Fruit fly (Drosophila melanogaster) whole organism, embryonic: Measurements from ENCODE around the gene CG43367.

Experiments used
- CG11247 ChIP-seq: fragments of 200-800 bp; sonication (Bioruptor generic); IDR thresholded peaks from 2 replicates; pipeline ENCODE4 v1.3.6; 2022; ENCODE audit warnings: missing biosample characterization, missing genetic modification characterization
- CG12071 ChIP-seq: fragments of 200-800 bp; sonication (Bioruptor generic); optimal IDR thresholded peaks from 3 replicates; lab custom pipeline; 2018; ENCODE audit warnings: missing biosample characterization, mild to moderate bottlenecking, missing genetic modification characterization
- CG12942 ChIP-seq: fragments of 200-800 bp; sonication (Bioruptor generic); optimal IDR thresholded peaks from 3 replicates; lab custom pipeline; 2016; ENCODE audit warnings: missing biosample characterization, missing genetic modification characterization
- CG15011 ChIP-seq: fragments of 200-800 bp; sonication (Bioruptor generic); optimal IDR thresholded peaks from 3 replicates; lab custom pipeline; 2018; ENCODE audit warnings: missing biosample characterization, mild to moderate bottlenecking, missing genetic modification characterization
- CG15601 ChIP-seq: fragments of 200-800 bp; sonication (Bioruptor generic); optimal IDR thresholded peaks from 3 replicates; lab custom pipeline; 2019; ENCODE audit warnings: missing biosample characterization, mild to moderate bottlenecking, missing genetic modification characterization, moderate library complexity
- CG16863 ChIP-seq: fragments of 200-800 bp; sonication (Bioruptor generic); optimal IDR thresholded peaks from 3 replicates; lab custom pipeline; 2016; ENCODE audit warnings: missing biosample characterization, missing genetic modification characterization
- CG2120 ChIP-seq: fragments of 200-800 bp; sonication (Bioruptor generic); optimal IDR thresholded peaks from 3 replicates; lab custom pipeline; 2016; ENCODE audit warnings: missing biosample characterization, missing genetic modification characterization
- CG2202 ChIP-seq: fragments of 200-800 bp; sonication (Bioruptor generic); optimal IDR thresholded peaks from 2 replicates; lab custom pipeline; 2018; ENCODE audit warnings: missing biosample characterization, mild to moderate bottlenecking, missing genetic modification characterization
- CG2889 ChIP-seq: fragments of 200-800 bp; sonication (Bioruptor generic); IDR thresholded peaks from 3 replicates; pipeline ENCODE4 v1.3.6; 2022; ENCODE audit warnings: missing biosample characterization, missing genetic modification characterization
- CG5180 ChIP-seq: fragments of 200-800 bp; sonication (Bioruptor generic); optimal IDR thresholded peaks from 3 replicates; lab custom pipeline; 2017; ENCODE audit warnings: missing biosample characterization, missing genetic modification characterization, mild to moderate bottlenecking, moderate library complexity, missing genetic modification reagents
- CG5245 ChIP-seq: fragments of 200-800 bp; sonication (Bioruptor generic); optimal IDR thresholded peaks from 3 replicates; lab custom pipeline; 2016; ENCODE audit warnings: missing biosample characterization, missing genetic modification characterization
- CG6654 ChIP-seq: fragments of 200-800 bp; sonication (Bioruptor generic); optimal IDR thresholded peaks from 2 replicates; lab custom pipeline; 2017; ENCODE audit warnings: missing biosample characterization, mild to moderate bottlenecking, missing genetic modification characterization
- CG6813 ChIP-seq: fragments of 200-800 bp; sonication (Bioruptor generic); optimal IDR thresholded peaks from 2 replicates; lab custom pipeline; 2017; ENCODE audit warnings: missing biosample characterization, missing genetic modification characterization, mild to moderate bottlenecking, moderate library complexity, missing genetic modification reagents
- CG7963 ChIP-seq: fragments of 200-800 bp; sonication (Bioruptor generic); IDR thresholded peaks from 3 replicates; pipeline ENCODE4 v1.3.6; 2022; ENCODE audit warnings: missing biosample characterization, missing genetic modification characterization; ENCODE audit not compliant: partially characterized antibody
- CG9609 ChIP-seq: fragments of 200-800 bp; sonication (Bioruptor generic); optimal IDR thresholded peaks from 3 replicates; lab custom pipeline; 2016; ENCODE audit warnings: missing biosample characterization, missing genetic modification characterization
- H15 ChIP-seq: fragments of 200-800 bp; sonication (Bioruptor generic); IDR thresholded peaks from 3 replicates; pipeline ENCODE4 v1.3.6; 2022; ENCODE audit warnings: missing biosample characterization, missing genetic modification characterization
- HHEX ChIP-seq: fragments of 200-800 bp; sonication (Bioruptor generic); optimal IDR thresholded peaks from 3 replicates; lab custom pipeline; 2017; ENCODE audit warnings: missing biosample characterization, mild to moderate bottlenecking, missing genetic modification characterization, missing genetic modification reagents
- Hey ChIP-seq: fragments of 200-800 bp; sonication (Bioruptor generic); optimal IDR thresholded peaks from 3 replicates; lab custom pipeline; 2018; ENCODE audit warnings: missing biosample characterization, mild to moderate bottlenecking, missing genetic modification characterization
- Jarid2 ChIP-seq: fragments of 200-800 bp; sonication (Bioruptor generic); optimal IDR thresholded peaks from 3 replicates; lab custom pipeline; 2017; ENCODE audit warnings: mild to moderate bottlenecking, missing biosample characterization, missing genetic modification reagents, missing genetic modification characterization
- MBD-R2 ChIP-seq: fragments of 200-800 bp; sonication (Bioruptor generic); IDR thresholded peaks from 2 replicates; pipeline ENCODE4 v1.3.6; 2022; ENCODE audit warnings: missing biosample characterization, missing genetic modification characterization
- MTF-1 ChIP-seq: fragments of 200-800 bp; sonication (Bioruptor generic); optimal IDR thresholded peaks from 2 replicates; lab custom pipeline; 2018; ENCODE audit warnings: missing biosample characterization, mild to moderate bottlenecking, missing genetic modification characterization, borderline replicate concordance
- Mad ChIP-seq: fragments of 200-800 bp; sonication (Bioruptor generic); optimal IDR thresholded peaks from 2 replicates; lab custom pipeline; 2016; ENCODE audit warnings: missing biosample characterization, missing genetic modification characterization
- Max ChIP-seq: fragments of 200-800 bp; sonication (Bioruptor generic); optimal IDR thresholded peaks from 2 replicates; lab custom pipeline; 2016; ENCODE audit warnings: missing biosample characterization, mild to moderate bottlenecking, missing genetic modification characterization
- Oli ChIP-seq: fragments of 200-800 bp; sonication (Bioruptor generic); optimal IDR thresholded peaks from 2 replicates; lab custom pipeline; 2018; ENCODE audit warnings: missing biosample characterization, mild to moderate bottlenecking, missing genetic modification characterization, moderate library complexity
- Spps ChIP-seq: fragments of 200-800 bp; sonication (Bioruptor generic); optimal IDR thresholded peaks from 2 replicates; lab custom pipeline; 2018; ENCODE audit warnings: missing biosample characterization, mild to moderate bottlenecking, missing genetic modification characterization
- Xbp1 ChIP-seq: fragments of 200-800 bp; sonication (Bioruptor generic); optimal IDR thresholded peaks from 3 replicates; lab custom pipeline; 2016; ENCODE audit warnings: missing biosample characterization, mild to moderate bottlenecking, missing genetic modification characterization
- YL-1 ChIP-seq: fragments of 200-800 bp; sonication (Bioruptor generic); optimal IDR thresholded peaks from 3 replicates; lab custom pipeline; 2017; ENCODE audit warnings: missing biosample characterization, mild to moderate bottlenecking, missing genetic modification characterization
- cas ChIP-seq: fragments of 200-800 bp; sonication (Bioruptor generic); IDR thresholded peaks from 2 replicates; pipeline ENCODE4 v1.3.6; 2022; ENCODE audit warnings: missing biosample characterization, missing genetic modification characterization
- cato ChIP-seq: fragments of 200-800 bp; sonication (Bioruptor generic); optimal IDR thresholded peaks from 2 replicates; lab custom pipeline; 2016; ENCODE audit warnings: missing biosample characterization, missing genetic modification characterization, borderline replicate concordance
- dati ChIP-seq: fragments of 200-800 bp; sonication (Bioruptor generic); IDR thresholded peaks from 2 replicates; pipeline ENCODE4 v1.3.6; 2022; ENCODE audit warnings: missing biosample characterization, missing genetic modification characterization
- emc ChIP-seq: fragments of 200-800 bp; sonication (Bioruptor generic); optimal IDR thresholded peaks from 2 replicates; lab custom pipeline; 2016; ENCODE audit warnings: missing biosample characterization, missing genetic modification characterization
- fd96Cb ChIP-seq: fragments of 200-800 bp; sonication (Bioruptor generic); optimal IDR thresholded peaks from 2 replicates; lab custom pipeline; 2018; ENCODE audit warnings: missing biosample characterization, mild to moderate bottlenecking, missing genetic modification characterization, moderate library complexity
- gcm2 ChIP-seq: fragments of 200-800 bp; sonication (Bioruptor generic); optimal IDR thresholded peaks from 2 replicates; lab custom pipeline; 2016; ENCODE audit warnings: missing biosample characterization, missing genetic modification characterization
- grau ChIP-seq: fragments of 200-800 bp; optimal IDR thresholded peaks from 3 replicates; lab custom pipeline; 2019; ENCODE audit warnings: missing biosample characterization, mild to moderate bottlenecking, missing genetic modification characterization, moderate library complexity
- grn ChIP-seq: fragments of 200-800 bp; sonication (Bioruptor generic); optimal IDR thresholded peaks from 3 replicates; lab custom pipeline; 2017; ENCODE audit warnings: missing biosample characterization, missing genetic modification characterization
- her ChIP-seq: fragments of 200-800 bp; sonication (Bioruptor generic); optimal IDR thresholded peaks from 2 replicates; lab custom pipeline; 2016; ENCODE audit warnings: missing biosample characterization, missing genetic modification characterization
- lbe ChIP-seq: fragments of 200-800 bp; sonication (Bioruptor generic); optimal IDR thresholded peaks from 2 replicates; lab custom pipeline; 2016; ENCODE audit warnings: missing biosample characterization, mild to moderate bottlenecking, missing genetic modification characterization
- mirr ChIP-seq: fragments of 200-800 bp; sonication (Bioruptor generic); optimal IDR thresholded peaks from 3 replicates; lab custom pipeline; 2018; ENCODE audit warnings: missing biosample characterization, mild to moderate bottlenecking, missing genetic modification characterization
- nerfin-2 ChIP-seq: fragments of 200-800 bp; sonication (Bioruptor generic); IDR thresholded peaks from 2 replicates; pipeline ENCODE4 v1.3.6; 2022; ENCODE audit warnings: missing biosample characterization, missing genetic modification characterization; ENCODE audit not compliant: partially characterized antibody
- otp ChIP-seq: fragments of 200-800 bp; sonication (Bioruptor generic); IDR thresholded peaks from 3 replicates; pipeline ENCODE4, ENCODE4 v1.3.6; 2022; ENCODE audit warnings: missing biosample characterization, missing genetic modification characterization
- pb ChIP-seq: fragments of 200-800 bp; sonication (Bioruptor generic); optimal IDR thresholded peaks from 3 replicates; lab custom pipeline; 2016; ENCODE audit warnings: missing biosample characterization, missing genetic modification characterization
- ro ChIP-seq: fragments of 200-800 bp; sonication (Bioruptor generic); IDR thresholded peaks from 2 replicates; pipeline ENCODE4 v1.3.6; 2022; ENCODE audit warnings: missing biosample characterization, missing genetic modification characterization
- row ChIP-seq: fragments of 200-800 bp; sonication (Bioruptor generic); IDR thresholded peaks from 3 replicates; pipeline ENCODE4 v1.3.6; 2022; ENCODE audit warnings: missing biosample characterization, missing genetic modification characterization
- sc ChIP-seq, 3 experiments: fragments of >200 bp in 2 of 3; fragments of 200-800 bp in 1 of 3; sonication (Bioruptor generic) in 1 of 3; optimal IDR thresholded peaks; 2 replicates in 2 of 3; 3 replicates in 1 of 3; lab custom pipeline; 2017; ENCODE audit warnings: mild to moderate bottlenecking in 1 of 3, missing biosample characterization in 1 of 3, missing genetic modification characterization in 1 of 3, missing genetic modification reagents in 1 of 3
- slbo ChIP-seq: fragments of 200-800 bp; sonication (Bioruptor generic); IDR thresholded peaks from 2 replicates; pipeline ENCODE4 v1.3.6; 2022; ENCODE audit warnings: missing biosample characterization, missing genetic modification characterization
- slp2 ChIP-seq: fragments of 200-800 bp; sonication (Bioruptor generic); optimal IDR thresholded peaks from 2 replicates; lab custom pipeline; 2016; ENCODE audit warnings: missing biosample characterization, missing genetic modification characterization
- tll ChIP-seq, 2 experiments: fragments of 200-800 bp in 1 of 2; fragments of >200 bp in 1 of 2; sonication (Bioruptor generic) in 1 of 2; optimal IDR thresholded peaks; 2 replicates each; lab custom pipeline; 2017 to 2019; ENCODE audit warnings: missing biosample characterization in 2 of 2, missing genetic modification characterization in 2 of 2, mild to moderate bottlenecking in 1 of 2, moderate library complexity in 1 of 2
- tx ChIP-seq: fragments of 200-800 bp; sonication (Bioruptor generic); optimal IDR thresholded peaks from 2 replicates; lab custom pipeline; 2016; ENCODE audit warnings: missing biosample characterization, missing genetic modification characterization
- yki ChIP-seq: fragments of >200 bp; optimal IDR thresholded peaks from 3 replicates; lab custom pipeline; 2018

The CG43367 gene

dm6 chr3L:4228187-4228836, 34.5 kb downstream of the CG43367 start (continued):
- TF ChIP-seq slbo (GFP tag; lab: Robert Waterston, UW) (peak; percentile 92), Mad (GFP tag; lab: Kevin White, UChicago) (peak; percentile 93), HHEX (peak; percentile 94), CG7963 (GFP tag; lab: Robert Waterston, UW) (no peak), sc (optimal IDR thresholded peaks at IDR 0.05; lab: Kevin White, UChicago) (no peak), sc (GFP tag; optimal IDR thresholded peaks at IDR 0.05; lab: Kevin White, UChicago) (peak; percentile 95), Spps (tag; lab: Kevin White, UChicago) (peak; percentile 93), CG5180 (peak; percentile 92), gcm2 (peak; percentile 88), Max (GFP tag; lab: Kevin White, UChicago) (peak; percentile 87), slp2 (GFP tag; lab: Kevin White, UChicago) (peak; percentile 94), otp (GFP tag; lab: Robert Waterston, UW) (peak; percentile 99), her (peak; percentile 80), Jarid2 (peak; percentile 81), mirr (GFP tag; lab: Kevin White, UChicago) (peak; percentile 43), CG9609 (peak; percentile 94), CG6654 (GFP tag; lab: Kevin White, UChicago) (peak; percentile 88), emc (GFP tag; lab: Kevin White, UChicago) (peak; percentile 67), grn (GFP tag; lab: Kevin White, UChicago) (peak; percentile 88), MTF-1 (GFP tag; lab: Kevin White, UChicago) (peak; percentile 94), ro (GFP tag; lab: Robert Waterston, UW) (peak; percentile 88), lbe (GFP tag; lab: Kevin White, UChicago) (peak; percentile 88), CG12071 (GFP tag; lab: Kevin White, UChicago) (peak; percentile 94), cas (peak; percentile 67; the same call in 1 of the 2 replicates), yki (lab: Kevin White, UChicago) (no peak), Xbp1 (GFP tag; lab: Kevin White, UChicago) (peak; percentile 97), CG12942 (GFP tag; lab: Kevin White, UChicago) (peak; percentile 93), row (GFP tag; lab: Robert Waterston, UW) (peak; percentile 97), CG2889 (GFP tag; lab: Robert Waterston, UW) (peak; percentile 91), CG15601 (tag; lab: Kevin White, UChicago) (peak; percentile 97), CG16863 (GFP tag; lab: Kevin White, UChicago) (peak; percentile 97), Hey (tag; lab: Kevin White, UChicago) (peak; percentile 72), H15 (GFP tag; lab: Robert Waterston, UW) (peak; percentile 97), pb (GFP tag; lab: Kevin White, UChicago) (peak; percentile 94), CG11247 (GFP tag; lab: Robert Waterston, UW) (peak; percentile 93), CG6813 (peak; percentile 95), YL-1 (peak; percentile 83), tx (peak; percentile 94), Oli (peak; percentile 98), CG2120 (GFP tag; lab: Kevin White, UChicago) (peak; percentile 73), MBD-R2 (GFP tag; lab: Robert Waterston, UW) (peak; percentile 84), CG5245 (GFP tag; lab: Kevin White, UChicago) (peak; percentile 96), cato (GFP tag; lab: Kevin White, UChicago) (peak; percentile 90), CG2202 (tag; lab: Kevin White, UChicago) (peak; percentile 96), nerfin-2 (GFP tag; lab: Robert Waterston, UW) (no peak), grau (tag; lab: Kevin White, UChicago) (peak; percentile 94), CG15011 (GFP tag; lab: Kevin White, UChicago) (peak; percentile 84), dati (GFP tag; lab: Robert Waterston, UW) (peak; percentile 92), tll (GFP tag; optimal IDR thresholded peaks at IDR 0.05; lab: Kevin White, UChicago) (peak in 1 of 2 experiments; percentile 19), fd96Cb (peak; percentile 96)
